Fruit fly (Drosophila melanogaster) whole organism, pupa: ENCODE data around the gene CG7453.

Source experiments
- CG10348 ChIP-seq: fragments of 200-800 bp; sonication (Bioruptor generic); IDR thresholded peaks from 2 replicates; pipeline ENCODE4 v1.3.6; 2022; ENCODE audit warnings: missing biosample characterization, missing genetic modification characterization
- CG12605 ChIP-seq: fragments of 200-800 bp; sonication (Bioruptor generic); IDR thresholded peaks from 2 replicates; pipeline ENCODE4 v1.3.6; 2022; ENCODE audit warnings: missing biosample characterization, missing genetic modification characterization
- CG13204 ChIP-seq: fragments of 200-800 bp; sonication (Bioruptor generic); optimal IDR thresholded peaks from 2 replicates; lab custom pipeline; 2018; ENCODE audit warnings: missing biosample characterization, mild to moderate bottlenecking, missing genetic modification characterization, moderate library complexity
- CG14655 ChIP-seq: fragments of 200-800 bp; sonication (Bioruptor generic); optimal IDR thresholded peaks from 3 replicates; lab custom pipeline; 2017; ENCODE audit warnings: mild to moderate bottlenecking, missing biosample characterization, missing genetic modification reagents, missing genetic modification characterization
- CG15710 ChIP-seq: fragments of 200-800 bp; sonication (Bioruptor generic); optimal IDR thresholded peaks from 2 replicates; lab custom pipeline; 2018; ENCODE audit warnings: missing biosample characterization, mild to moderate bottlenecking, missing genetic modification characterization, moderate library complexity
- CG17806 ChIP-seq: fragments of 200-800 bp; sonication (Bioruptor generic); optimal IDR thresholded peaks from 2 replicates; lab custom pipeline; 2018; ENCODE audit warnings: missing biosample characterization, mild to moderate bottlenecking, missing genetic modification characterization, moderate library complexity
- CG32121 ChIP-seq: fragments of 200-800 bp; sonication (Bioruptor generic); IDR thresholded peaks from 2 replicates; pipeline ENCODE4 v1.3.6; 2022; ENCODE audit warnings: missing biosample characterization, missing genetic modification characterization
- CG34367 ChIP-seq: fragments of 200-800 bp; sonication (Bioruptor generic); optimal IDR thresholded peaks from 2 replicates; lab custom pipeline; 2018; ENCODE audit warnings: missing biosample characterization, mild to moderate bottlenecking, missing genetic modification characterization
- CG4496 ChIP-seq: fragments of 200-800 bp; sonication (Bioruptor generic); IDR thresholded peaks from 3 replicates; pipeline ENCODE4 v1.3.6; 2022; ENCODE audit warnings: missing biosample characterization, missing genetic modification characterization
- CG8159 ChIP-seq: fragments of 200-800 bp; sonication (Bioruptor generic); optimal IDR thresholded peaks from 3 replicates; lab custom pipeline; 2018; ENCODE audit warnings: missing biosample characterization, mild to moderate bottlenecking, missing genetic modification characterization, moderate library complexity
- CG8301 ChIP-seq: fragments of 200-800 bp; sonication (Bioruptor generic); optimal IDR thresholded peaks from 2 replicates; lab custom pipeline; 2018; ENCODE audit warnings: missing biosample characterization, mild to moderate bottlenecking, missing genetic modification characterization
- CG9948 ChIP-seq: fragments of 200-800 bp; sonication (Bioruptor generic); optimal IDR thresholded peaks from 2 replicates; lab custom pipeline; 2018; ENCODE audit warnings: missing biosample characterization, mild to moderate bottlenecking, missing genetic modification characterization, moderate library complexity
- D1 ChIP-seq: fragments of 200-800 bp; sonication (Bioruptor generic); optimal IDR thresholded peaks from 2 replicates; lab custom pipeline; 2018; ENCODE audit warnings: missing biosample characterization, mild to moderate bottlenecking, missing genetic modification characterization, moderate library complexity
- EcR ChIP-seq: fragments of 200-800 bp; sonication (Bioruptor generic); optimal IDR thresholded peaks from 3 replicates; lab custom pipeline; 2019; ENCODE audit warnings: missing biosample characterization, missing genetic modification characterization, mild to moderate bottlenecking, moderate library complexity, missing genetic modification reagents
- Ets98B ChIP-seq: fragments of 200-800 bp; sonication (Bioruptor generic); IDR thresholded peaks from 2 replicates; pipeline ENCODE4 v1.3.6; 2022; ENCODE audit warnings: missing biosample characterization, missing genetic modification characterization
- Pif1A ChIP-seq: fragments of 200-800 bp; sonication (Bioruptor generic); optimal IDR thresholded peaks from 3 replicates; lab custom pipeline; 2016; ENCODE audit warnings: missing biosample characterization, missing genetic modification characterization
- Pif1B ChIP-seq: fragments of 200-800 bp; sonication (Bioruptor generic); optimal IDR thresholded peaks from 3 replicates; lab custom pipeline; 2016; ENCODE audit warnings: missing biosample characterization, missing genetic modification characterization
- Snoo ChIP-seq: fragments of 200-800 bp; sonication (Bioruptor generic); optimal IDR thresholded peaks from 3 replicates; lab custom pipeline; 2017; ENCODE audit warnings: missing biosample characterization, mild to moderate bottlenecking, missing genetic modification characterization, inconsistent platforms
- fd96Ca ChIP-seq: fragments of 200-800 bp; sonication (Bioruptor generic); IDR thresholded peaks from 3 replicates; pipeline ENCODE4 v1.3.6; 2022; ENCODE audit warnings: missing biosample characterization, missing genetic modification characterization
- gl ChIP-seq: fragments of 200-800 bp; sonication (Bioruptor generic); optimal IDR thresholded peaks from 2 replicates; lab custom pipeline; 2018; ENCODE audit warnings: missing biosample characterization, mild to moderate bottlenecking, missing genetic modification characterization
- rn ChIP-seq: fragments of 200-800 bp; sonication (Bioruptor generic); IDR thresholded peaks from 2 replicates; pipeline ENCODE4 v1.3.6; 2022; ENCODE audit warnings: missing biosample characterization, missing genetic modification characterization

Gene CG7453

DNA sequence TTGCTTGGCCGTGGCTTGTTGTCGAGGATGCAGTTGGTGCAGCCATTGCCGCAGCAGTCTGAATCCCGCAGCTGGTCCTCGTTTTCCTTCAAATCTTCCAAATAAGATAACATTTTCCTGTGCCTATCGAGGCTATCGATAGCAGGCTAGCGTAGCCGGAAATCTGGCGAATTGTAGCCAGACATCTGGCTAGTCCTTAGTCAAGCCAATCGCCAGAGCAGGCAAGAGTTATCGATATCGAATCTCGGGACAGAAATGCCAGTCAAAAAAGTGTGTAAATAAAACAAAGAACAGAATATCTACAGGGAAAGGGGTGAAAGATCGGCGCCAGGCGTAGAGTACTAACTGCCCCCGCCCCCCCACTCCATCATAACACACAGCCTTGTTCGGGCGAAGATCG is 13.4 kb downstream of the CG7453 start, which contains the start of the genes CG7914 and CG14194:
Gene CG7914, minus strand, starts transcription at position 113 of the 400 bp plus-strand sequence.
Gene CG14194, plus strand, starts transcription at position 220 of the 400 bp plus-strand sequence.
- TF ChIP-seq Pif1B: no peak
- no peak for TF ChIP-seq CG15710 (tag; lab: Kevin White, UChicago)
- no peak for TF ChIP-seq CG8159
- TF ChIP-seq EcR (GFP tag; lab: Kevin White, UChicago): peak; percentile 18
- TF ChIP-seq CG12605 (GFP tag; lab: Robert Waterston, UW): no peak
- TF ChIP-seq Pif1A: no peak

DNA sequence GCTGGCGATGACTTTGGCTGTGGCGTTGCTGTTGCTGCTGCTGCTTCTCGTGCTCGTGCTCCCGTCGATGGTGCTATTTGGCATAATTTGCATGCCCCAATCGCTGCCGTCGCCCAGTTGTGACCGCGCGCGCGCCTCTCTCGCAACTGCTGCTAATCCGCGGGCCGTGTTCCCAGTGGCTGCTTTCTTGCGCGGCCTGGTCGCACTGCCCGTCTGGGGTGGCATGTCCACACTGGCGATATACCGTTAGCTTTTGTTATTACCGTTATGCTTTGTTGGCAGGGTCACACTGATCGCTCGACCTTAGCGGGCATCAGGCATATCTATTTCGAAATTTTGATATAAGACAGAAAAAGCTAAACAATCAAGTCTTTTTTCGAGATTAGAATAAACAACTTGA is 21.7 kb downstream of the CG7453 start, which contains the start of gene CG7990:
Gene CG7990, minus strand, starts transcription at position 350 of the 400 bp plus-strand sequence.
- TF ChIP-seq Ets98B (GFP tag; lab: Robert Waterston, UW) (no peak), CG10348 (no peak), D1 (tag; lab: Kevin White, UChicago) (no peak), CG32121 (no peak)

DNA sequence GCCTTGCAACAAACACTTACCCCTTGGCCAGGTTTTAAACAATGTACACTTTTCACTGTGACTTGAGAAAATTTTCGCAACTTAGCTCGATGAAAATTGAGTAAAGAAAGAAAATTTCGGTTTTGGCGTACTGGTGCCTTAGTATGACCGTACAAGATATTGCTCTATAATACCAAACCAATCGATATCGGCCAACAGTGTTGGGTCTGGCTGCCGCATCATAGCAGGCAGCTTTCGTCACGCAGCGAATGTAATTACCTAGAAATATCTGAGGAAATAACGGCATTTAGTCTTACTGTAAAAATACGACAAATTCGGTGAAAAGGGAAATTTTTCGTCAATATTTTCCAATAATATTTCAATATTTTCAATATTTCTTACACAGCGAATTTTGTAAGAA is 28.0 kb downstream of the CG7453 start, which contains the start of gene Ulp1:
Gene Ulp1, minus strand, starts transcription at position 174 of the 400 bp plus-strand sequence.
- TF ChIP-seq CG32121 (no peak), CG12605 (GFP tag; lab: Robert Waterston, UW) (no peak), D1 (tag; lab: Kevin White, UChicago) (peak; percentile 62), CG4496 (GFP tag; lab: Robert Waterston, UW) (0 out of 3 replicates have a peak, but pooled peaks have one; percentile 11)

DNA sequence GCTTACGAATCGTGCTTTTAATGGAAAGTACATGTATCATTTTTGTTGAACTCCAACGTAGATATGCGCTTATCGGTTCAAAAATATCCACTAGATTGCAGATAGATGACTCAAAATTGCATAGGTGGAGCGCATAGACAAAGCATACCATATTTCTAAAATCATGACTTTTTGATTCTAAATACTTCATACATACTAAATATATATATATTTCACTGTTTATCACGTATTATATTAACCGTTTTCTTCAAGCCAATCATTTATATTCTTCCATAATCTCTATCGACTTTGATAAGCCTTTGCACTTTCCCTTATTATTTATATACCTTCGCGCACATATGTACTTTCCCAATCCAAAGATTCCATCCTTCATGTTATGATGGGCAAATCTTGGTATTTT is 32.0 kb downstream of the CG7453 start, which contains the start of gene CG14195:
Gene CG14195, minus strand, starts transcription at position 101 of the 400 bp plus-strand sequence.
- no peak for TF ChIP-seq fd96Ca (GFP tag; lab: Robert Waterston, UW)
- TF ChIP-seq CG8301 (tag; lab: Kevin White, UChicago): no peak
- TF ChIP-seq gl (tag; lab: Kevin White, UChicago): no peak
- TF ChIP-seq rn (GFP tag; lab: Robert Waterston, UW): no peak
- TF ChIP-seq CG34367: no peak
- no peak for TF ChIP-seq CG14655 (GFP tag; lab: Kevin White, UChicago)
- TF ChIP-seq EcR (GFP tag; lab: Kevin White, UChicago): no peak
- no peak for TF ChIP-seq CG4496 (GFP tag; lab: Robert Waterston, UW)
- TF ChIP-seq Pif1A: no peak
- TF ChIP-seq CG15710 (tag; lab: Kevin White, UChicago): no peak
- TF ChIP-seq, all 21 proteins: peak for 0

DNA sequence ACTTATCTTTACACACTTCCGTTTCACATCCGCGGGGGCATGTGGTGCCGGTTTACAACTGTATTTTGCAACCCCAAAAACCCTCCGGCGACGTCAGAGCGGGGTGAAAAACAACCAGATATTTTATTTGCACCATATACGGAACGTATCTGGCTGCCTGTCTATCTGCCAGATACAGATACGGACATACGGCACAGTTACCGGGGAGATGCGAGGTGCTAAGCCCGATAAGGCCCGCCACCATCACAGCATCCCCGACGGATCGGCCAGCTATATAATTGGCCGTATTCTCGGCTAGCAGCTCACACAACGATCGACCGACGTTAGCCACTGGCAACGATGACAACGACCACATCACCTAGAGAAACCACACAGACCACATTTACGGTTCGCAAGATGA is 33.0 kb downstream of the CG7453 start, which contains the start of gene Mur18B:
Gene Mur18B, plus strand, starts transcription at position 301 of the 400 bp plus-strand sequence.
- TF ChIP-seq CG4496 (GFP tag; lab: Robert Waterston, UW): no peak
- no peak for TF ChIP-seq D1 (tag; lab: Kevin White, UChicago)
- no peak for TF ChIP-seq Snoo (tag; lab: Kevin White, UChicago)
- no peak for TF ChIP-seq CG17806 (tag; lab: Kevin White, UChicago)
- TF ChIP-seq Pif1A: no peak
- TF ChIP-seq CG8301 (tag; lab: Kevin White, UChicago): no peak
- no peak for TF ChIP-seq CG14655 (GFP tag; lab: Kevin White, UChicago)
- no peak for TF ChIP-seq fd96Ca (GFP tag; lab: Robert Waterston, UW)
- no peak for TF ChIP-seq rn (GFP tag; lab: Robert Waterston, UW)
- no peak for TF ChIP-seq CG12605 (GFP tag; lab: Robert Waterston, UW)

DNA sequence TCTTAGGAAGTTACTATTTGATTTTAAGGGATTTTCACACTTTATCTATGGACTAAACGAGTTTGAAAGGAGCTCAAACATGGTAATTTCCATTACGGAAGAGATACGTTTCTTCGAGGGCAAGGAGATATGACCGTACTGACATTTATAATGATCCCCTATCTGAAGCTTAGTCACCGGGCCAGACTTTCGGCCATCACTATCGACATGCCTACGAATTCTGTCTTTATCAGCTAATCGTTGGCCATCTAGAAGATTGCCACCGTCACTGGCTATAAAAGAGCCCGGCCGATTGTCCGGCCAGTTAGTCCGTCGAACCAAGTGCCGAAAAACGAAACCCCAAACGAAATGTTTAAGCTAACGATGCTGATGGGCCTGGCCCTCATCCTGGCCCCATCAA is 35.2 kb downstream of the CG7453 start, which contains the start of gene Muc18B:
Gene Muc18B, plus strand, starts transcription at position 301 of the 400 bp plus-strand sequence.
- TF ChIP-seq CG4496 (GFP tag; lab: Robert Waterston, UW): no peak
- TF ChIP-seq D1 (tag; lab: Kevin White, UChicago): no peak
- TF ChIP-seq rn (GFP tag; lab: Robert Waterston, UW): no peak
- no peak for TF ChIP-seq CG34367
- TF ChIP-seq EcR (GFP tag; lab: Kevin White, UChicago): no peak
- no peak for TF ChIP-seq Ets98B (GFP tag; lab: Robert Waterston, UW)
- no peak for TF ChIP-seq CG9948 (tag; lab: Kevin White, UChicago)
- TF ChIP-seq Snoo (tag; lab: Kevin White, UChicago): no peak
- TF ChIP-seq CG12605 (GFP tag; lab: Robert Waterston, UW): no peak
- no peak for TF ChIP-seq CG17806 (tag; lab: Kevin White, UChicago)
- no peak for TF ChIP-seq CG15710 (tag; lab: Kevin White, UChicago)

DNA sequence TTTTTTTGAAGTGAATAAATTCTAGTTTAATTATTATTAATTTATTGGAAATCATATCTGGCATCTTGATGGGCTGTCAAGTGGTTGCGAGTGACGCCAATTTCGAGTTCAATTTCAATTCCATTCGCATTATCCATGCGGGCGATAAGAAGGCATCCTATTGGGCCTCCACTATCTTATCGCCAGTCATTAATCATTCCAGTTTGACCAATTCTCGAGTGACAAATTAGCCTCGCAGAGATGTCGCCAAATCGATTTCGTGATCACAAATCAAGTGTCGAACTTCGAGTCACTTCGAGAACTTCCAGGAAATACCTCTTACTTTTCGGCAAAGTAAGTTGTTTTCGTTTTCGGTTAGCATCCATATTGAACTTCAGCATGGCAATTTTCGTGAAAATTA is 36.7 kb downstream of the CG7453 start:
- TF ChIP-seq CG8159 (no peak), Pif1B (no peak), CG14655 (GFP tag; lab: Kevin White, UChicago) (no peak), CG34367 (no peak), rn (GFP tag; lab: Robert Waterston, UW) (no peak), CG13204 (no peak), CG17806 (tag; lab: Kevin White, UChicago) (no peak), CG10348 (no peak), CG4496 (GFP tag; lab: Robert Waterston, UW) (no peak), fd96Ca (GFP tag; lab: Robert Waterston, UW) (no peak), CG32121 (no peak), Ets98B (GFP tag; lab: Robert Waterston, UW) (no peak)
